Worm (Caenorhabditis elegans) whole organism, L4 larva: ENCODE results near the gene F56C9.10.

ENCODE experiments used
- T26A8.4 ChIP-seq: fragments of 200-800 bp; sonication (Bioruptor generic); IDR thresholded peaks from 2 replicates; pipeline ENCODE4 v1.3.6; 2022; ENCODE audit warnings: missing genetic modification characterization, missing compliant biosample characterization
- Y48G9A.11 ChIP-seq: fragments of 200-800 bp; sonication (Bioruptor generic); IDR thresholded peaks from 2 replicates; pipeline ENCODE4 v1.3.6; 2022; ENCODE audit warnings: missing genetic modification reagents, missing genetic modification characterization, missing compliant biosample characterization
- ZK546.5 ChIP-seq, 2 experiments: sonication (generic microtip); optimal IDR thresholded peaks; 2 replicates each; lab custom pipeline; 2017; ENCODE audit warnings: missing biosample characterization in 2 of 2, missing genetic modification characterization in 2 of 2
- ceh-20 ChIP-seq: fragments of 200-800 bp; sonication (Bioruptor generic); IDR thresholded peaks from 2 replicates; pipeline ENCODE4 v1.3.6; 2022; ENCODE audit warnings: missing genetic modification reagents, missing genetic modification characterization, missing compliant biosample characterization
- ceh-28 ChIP-seq: fragments of 150-350 bp; optimal IDR thresholded peaks from 2 replicates; lab custom pipeline; 2014; ENCODE audit warnings: missing biosample characterization, missing genetic modification reagents, missing genetic modification characterization
- ceh-32 ChIP-seq: sonication (generic microtip); optimal IDR thresholded peaks from 2 replicates; lab custom pipeline; 2016; ENCODE audit warnings: mild to moderate bottlenecking, missing genetic modification characterization, missing compliant biosample characterization; ENCODE audit not compliant: poor library complexity
- ctbp-1 ChIP-seq: fragments of 200-800 bp; sonication (Bioruptor generic); IDR thresholded peaks from 2 replicates; pipeline ENCODE4 v1.3.6; 2022; ENCODE audit warnings: missing genetic modification reagents, missing genetic modification characterization, missing compliant biosample characterization
- daf-16 ChIP-seq, 3 experiments: sonication (generic microtip); optimal IDR thresholded peaks; 2 replicates each; lab custom pipeline; 2016 to 2017; ENCODE audit warnings: missing genetic modification characterization in 3 of 3, missing genetic modification reagents in 3 of 3, mild to moderate bottlenecking in 2 of 3, missing compliant biosample characterization in 2 of 3, missing biosample characterization in 1 of 3, moderate library complexity in 1 of 3
- dmd-6 ChIP-seq: fragments of 200-800 bp; sonication (Bioruptor generic); IDR thresholded peaks from 2 replicates; pipeline ENCODE4 v1.3.6; 2022; ENCODE audit warnings: missing genetic modification reagents, missing genetic modification characterization, missing compliant biosample characterization
- dmd-9 ChIP-seq: fragments of 200-800 bp; sonication (Bioruptor generic); IDR thresholded peaks from 2 replicates; pipeline ENCODE4 v1.3.6; 2022; ENCODE audit warnings: missing genetic modification reagents, missing genetic modification characterization, missing compliant biosample characterization
- dve-1 ChIP-seq: sonication (generic microtip); optimal IDR thresholded peaks from 2 replicates; lab custom pipeline; 2017; ENCODE audit warnings: antibody characterized with exemption, mild to moderate bottlenecking, missing genetic modification characterization, missing compliant biosample characterization; ENCODE audit not compliant: insufficient read depth
- hif-1 ChIP-seq, 2 experiments: sonication (generic microtip); optimal IDR thresholded peaks; 2 replicates each; lab custom pipeline; 2016 to 2017; ENCODE audit warnings: missing compliant biosample characterization in 2 of 2, missing genetic modification characterization in 2 of 2, missing genetic modification reagents in 2 of 2, missing genotype in 2 of 2, mild to moderate bottlenecking in 1 of 2
- hlh-11 ChIP-seq: fragments of 200-800 bp; sonication (Bioruptor generic); optimal IDR thresholded peaks from 2 replicates; lab custom pipeline; 2018; ENCODE audit warnings: mild to moderate bottlenecking, missing genetic modification characterization, missing compliant biosample characterization
- hlh-30 ChIP-seq: sonication (generic microtip); optimal IDR thresholded peaks from 2 replicates; lab custom pipeline; 2017; ENCODE audit warnings: antibody characterized with exemption, mild to moderate bottlenecking, missing genetic modification characterization, missing compliant biosample characterization; ENCODE audit not compliant: insufficient read depth
- lin-38 ChIP-seq: fragments of 200-800 bp; sonication (Bioruptor generic); IDR thresholded peaks from 2 replicates; pipeline ENCODE4 v1.3.6; 2022; ENCODE audit warnings: missing genetic modification reagents, missing genetic modification characterization, missing compliant biosample characterization
- lsy-2 ChIP-seq, 2 experiments: fragments of 150-350 bp in 1 of 2; sonication (generic microtip) in 1 of 2; optimal IDR thresholded peaks; 2 replicates each; lab custom pipeline; 2014 to 2017; ENCODE audit warnings: missing biosample characterization in 2 of 2, missing genetic modification characterization in 2 of 2
- mes-2 ChIP-seq: sonication (generic microtip); optimal IDR thresholded peaks from 2 replicates; lab custom pipeline; 2016; ENCODE audit warnings: missing genotype, mild to moderate bottlenecking, missing genetic modification characterization, missing compliant biosample characterization; ENCODE audit not compliant: poor library complexity, severe bottlenecking
- nhr-102 ChIP-seq: sonication (generic microtip); optimal IDR thresholded peaks from 2 replicates; lab custom pipeline; 2016; ENCODE audit warnings: mild to moderate bottlenecking, missing genetic modification characterization, moderate library complexity, missing compliant biosample characterization
- nhr-25 ChIP-seq: sonication (generic microtip); optimal IDR thresholded peaks from 2 replicates; lab custom pipeline; 2017; ENCODE audit warnings: missing genetic modification characterization, mild to moderate bottlenecking, missing compliant biosample characterization, antibody characterized with exemption, moderate library complexity, borderline replicate concordance; ENCODE audit not compliant: insufficient read depth
- nhr-28 ChIP-seq: fragments of 150-350 bp; optimal IDR thresholded peaks from 2 replicates; lab custom pipeline; 2014; ENCODE audit warnings: missing biosample characterization, missing genetic modification characterization
- nhr-41 ChIP-seq: fragments of 200-800 bp; sonication (Bioruptor generic); IDR thresholded peaks from 2 replicates; pipeline ENCODE4 v1.3.6; 2022; ENCODE audit warnings: missing genetic modification reagents, missing genetic modification characterization, missing compliant biosample characterization
- pha-4 ChIP-seq, 2 experiments: fragments of 150-350 bp in 1 of 2; fragments of 200-800 bp in 1 of 2; sonication (Bioruptor generic) in 1 of 2; IDR thresholded peaks in 1 of 2; optimal IDR thresholded peaks in 1 of 2; 2 replicates each; pipeline versions ENCODE4 v1.3.6 to Lab custom; 2014 to 2022; ENCODE audit warnings: missing genetic modification characterization in 2 of 2, missing genetic modification reagents in 2 of 2, missing biosample characterization in 1 of 2, missing compliant biosample characterization in 1 of 2
- php-3 ChIP-seq: fragments of 200-800 bp; sonication (Bioruptor generic); IDR thresholded peaks from 2 replicates; pipeline ENCODE4 v1.3.6; 2022; ENCODE audit warnings: missing genetic modification reagents, missing genetic modification characterization, missing compliant biosample characterization
- pqm-1 ChIP-seq: sonication (generic microtip); optimal IDR thresholded peaks from 2 replicates; lab custom pipeline; 2017; ENCODE audit warnings: missing biosample characterization, missing genetic modification characterization
- set-16 ChIP-seq: fragments of 200-800 bp; sonication (Bioruptor generic); IDR thresholded peaks from 2 replicates; pipeline ENCODE4 v1.3.6; 2022; ENCODE audit warnings: missing genetic modification reagents, missing genetic modification characterization, missing compliant biosample characterization
- tag-97 ChIP-seq: fragments of 200-800 bp; sonication (Bioruptor generic); IDR thresholded peaks from 2 replicates; pipeline ENCODE4 v1.3.6; 2022; ENCODE audit warnings: missing genetic modification characterization, missing compliant biosample characterization
- tra-1 ChIP-seq: fragments of 200-800 bp; sonication (Bioruptor generic); IDR thresholded peaks from 2 replicates; pipeline ENCODE4 v1.3.6; 2022; ENCODE audit warnings: missing genetic modification reagents, missing genetic modification characterization, missing compliant biosample characterization
- unc-62 ChIP-seq, 3 experiments: fragments of 150-350 bp in 1 of 3; sonication (generic microtip); optimal IDR thresholded peaks in 2 of 3; peaks in 1 of 3; 1 replicate in 1 of 3; 2 replicates in 2 of 3; lab custom pipeline; 2014 to 2017; ENCODE audit warnings: missing biosample characterization in 3 of 3, missing genetic modification characterization in 3 of 3, missing genetic modification reagents in 3 of 3, missing genotype in 1 of 3
- vab-7 ChIP-seq: fragments of 200-800 bp; sonication (Bioruptor generic); IDR thresholded peaks from 2 replicates; pipeline ENCODE4 v1.3.6; 2022; ENCODE audit warnings: missing genetic modification reagents, missing genetic modification characterization, missing compliant biosample characterization
- zfp-3 ChIP-seq: fragments of 200-800 bp; sonication (Bioruptor generic); conservative IDR thresholded peaks from 2 replicates; pipeline ENCODE4 v1.3.6; 2022; ENCODE audit warnings: missing genetic modification reagents, missing genetic modification characterization, missing compliant biosample characterization

F56C9.10 gene

DNA sequence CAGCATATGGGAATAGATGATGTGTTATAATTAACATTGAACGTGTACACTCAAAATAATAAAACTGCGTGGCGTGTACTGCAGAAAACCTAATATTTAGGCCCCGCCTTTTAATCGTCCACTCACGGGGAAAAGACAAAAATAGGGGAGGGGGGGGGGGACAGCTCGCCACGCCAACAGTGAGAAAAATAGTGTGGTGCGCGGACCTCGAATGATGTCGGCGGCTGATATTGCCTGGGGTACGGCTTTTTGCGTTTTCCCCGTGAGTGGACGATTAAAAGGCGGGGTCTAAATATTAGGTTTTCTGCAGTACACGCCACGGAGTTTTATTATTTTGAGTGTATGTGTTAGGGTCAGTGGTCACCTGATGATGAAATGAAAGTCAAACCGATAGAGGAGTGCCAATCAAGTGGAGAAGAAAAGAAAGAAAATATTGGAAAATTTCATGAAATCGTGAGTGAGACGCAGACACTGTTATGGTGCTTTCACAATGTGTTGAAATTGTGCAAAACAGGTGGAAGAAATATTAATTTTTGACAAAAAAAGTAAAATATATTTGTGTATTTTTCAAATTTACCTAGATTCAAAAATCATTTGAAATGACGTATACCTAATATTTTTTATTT lies 1.1 kb downstream of the F56C9.10 start:
- TF ChIP-seq nhr-28 (peak; percentile 15), hlh-30 (tag; lab: Kevin White, UChicago) (peak; percentile 28), tra-1 (GFP tag; lab: Robert Waterston, UW) (0 out of 2 replicates have a peak, but pooled peaks have one; percentile 37), dmd-6 (GFP tag; lab: Robert Waterston, UW) (peak; percentile 48), hlh-11 (tag; lab: Kevin White, UChicago) (peak; percentile 11), ctbp-1 (0 out of 2 replicates have a peak, but pooled peaks have one; percentile 34), set-16 (GFP tag; lab: Robert Waterston, UW) (0 out of 2 replicates have a peak, but pooled peaks have one; percentile 21)
- TF ChIP-seq, all 104 proteins: peak for 7; not testable (repeated sequence) for 97

DNA sequence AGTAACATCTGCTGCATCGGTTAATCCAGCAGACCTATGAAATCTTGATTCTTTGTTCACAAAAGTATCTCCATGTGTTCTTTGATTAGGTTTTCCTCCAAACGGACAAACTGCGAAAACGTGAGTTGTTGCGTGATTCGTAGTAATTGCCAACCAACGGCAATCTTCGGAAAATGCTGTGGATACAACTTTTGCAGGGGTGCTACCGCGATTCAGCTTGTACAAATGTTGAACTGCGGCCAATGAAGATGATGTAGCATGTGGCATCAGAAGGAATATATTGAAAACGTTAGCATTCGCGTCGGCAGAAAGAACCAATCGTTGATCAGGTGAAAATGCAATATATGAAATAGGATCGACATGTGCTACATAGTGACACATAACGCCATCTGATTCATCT lies 3.4 kb downstream of the F56C9.10 start:
- TF ChIP-seq ceh-28 (tag; lab: Kevin White, UChicago), result no peak
- peak in 1 of 2 experiments; percentile 87 for TF ChIP-seq unc-62 (GFP tag; optimal IDR thresholded peaks at IDR 0.05 in 1 of 2; lab: Kevin White, UChicago)
- TF ChIP-seq unc-62 (tag; optimal IDR thresholded peaks at IDR 0.05; lab: Kevin White, UChicago), result no peak

DNA sequence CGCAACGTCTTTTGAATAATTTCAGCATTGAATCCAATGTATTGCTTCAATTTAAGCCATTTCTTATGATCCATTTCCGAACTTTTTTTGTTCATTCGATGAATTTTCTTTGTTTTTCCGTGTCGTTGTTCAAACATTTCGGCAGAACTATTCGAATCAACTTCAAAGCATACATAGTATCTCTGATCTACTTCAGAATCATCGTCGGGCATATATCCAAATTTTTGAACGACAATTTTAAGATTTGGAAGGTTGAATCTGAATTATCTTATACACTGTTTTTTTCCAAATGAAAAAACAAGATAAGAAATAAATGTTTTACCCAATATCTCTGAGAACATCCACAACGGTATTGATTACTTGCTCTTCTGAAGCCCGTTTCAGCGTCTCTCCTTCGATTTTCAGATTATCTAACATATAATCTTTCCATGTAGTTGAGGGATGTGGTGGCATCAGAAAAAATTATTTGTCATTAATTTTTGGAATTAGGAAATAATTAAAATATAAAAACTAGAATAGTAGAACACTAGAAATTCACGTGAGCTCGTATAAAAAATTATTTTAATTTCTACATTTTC lies 5.9 kb downstream of the F56C9.10 start, which contains the start of gene lab-2:
Gene lab-2, minus strand, starts transcription at position 453 of the 578 bp plus-strand sequence.
- peak; percentile 13 for TF ChIP-seq mes-2 (tag; lab: Kevin White, UChicago)
- TF ChIP-seq zfp-3 (GFP tag; lab: Robert Waterston, UW), result 0 out of 2 replicates have a peak, but pooled peaks have one; percentile 21
- TF ChIP-seq tra-1 (GFP tag; lab: Robert Waterston, UW), result peak; percentile 20; the same call in 1 of the 2 replicates
- peak in 1 of 2 experiments; percentile 5 for TF ChIP-seq hif-1 (tag; optimal IDR thresholded peaks at IDR 0.05; lab: Kevin White, UChicago)
- no peak for TF ChIP-seq tag-97 (GFP tag; lab: Robert Waterston, UW)
- TF ChIP-seq nhr-25 (tag; lab: Kevin White, UChicago), result peak; percentile 29
- TF ChIP-seq lsy-2 (tag; optimal IDR thresholded peaks at IDR 0.05; lab: Kevin White, UChicago), result peak in 1 of 2 experiments; percentile 39
- 0 out of 2 replicates have a peak, but pooled peaks have one; percentile 20 for TF ChIP-seq lin-38
- TF ChIP-seq nhr-102, result peak; percentile 39
- peak; percentile 58 for TF ChIP-seq pha-4 (GFP tag; IDR thresholded peaks at IDR 0.05; lab: Robert Waterston, UW)
- no peak for TF ChIP-seq pha-4 (tag; optimal IDR thresholded peaks at IDR 0.05; lab: Kevin White, UChicago)
- TF ChIP-seq dve-1, result peak; percentile 1
- 0 out of 2 replicates have a peak, but pooled peaks have one; percentile 16 for TF ChIP-seq php-3 (GFP tag; lab: Robert Waterston, UW)
- TF ChIP-seq dmd-9, result no peak
- peak; percentile 6; the same call in 1 of the 2 replicates for TF ChIP-seq vab-7 (GFP tag; lab: Robert Waterston, UW)
- TF ChIP-seq T26A8.4 (GFP tag; lab: Robert Waterston, UW), result peak; percentile 41; the same call in 1 of the 2 replicates
- no peak for TF ChIP-seq Y48G9A.11
- no peak for TF ChIP-seq ceh-32 (tag; lab: Kevin White, UChicago)

DNA sequence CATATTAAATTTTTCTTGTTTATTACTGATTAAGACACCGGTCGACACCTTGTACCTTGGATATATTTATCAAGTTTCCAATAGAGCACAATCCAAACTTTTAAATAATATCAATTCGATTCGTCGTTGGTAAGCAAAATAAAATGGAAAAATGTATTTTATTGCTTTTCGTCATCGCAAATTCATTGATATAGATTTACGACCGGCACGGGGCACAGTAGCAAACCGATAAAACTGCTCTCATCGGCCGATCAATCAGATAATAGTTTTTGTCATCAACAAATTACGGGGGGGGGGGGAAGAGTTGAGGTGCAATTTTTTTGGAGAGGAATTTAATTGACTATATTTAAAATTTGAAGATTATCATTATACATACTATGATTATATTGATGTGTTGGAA lies 11.8 kb downstream of the F56C9.10 start:
- TF ChIP-seq php-3 (GFP tag; lab: Robert Waterston, UW) (peak; percentile 58; the same call in 1 of the 2 replicates), ceh-20 (GFP tag; lab: Robert Waterston, UW) (no peak), ZK546.5 (tag; optimal IDR thresholded peaks at IDR 0.05; lab: Kevin White, UChicago) (no peak), daf-16 (GFP tag; optimal IDR thresholded peaks at IDR 0.05; lab: Kevin White, UChicago) (no peak), daf-16 (tag; optimal IDR thresholded peaks at IDR 0.05; lab: Kevin White, UChicago) (peak; percentile 45), hlh-11 (tag; lab: Kevin White, UChicago) (peak; percentile 41), nhr-28 (peak; percentile 31), dmd-6 (GFP tag; lab: Robert Waterston, UW) (0 out of 2 replicates have a peak, but pooled peaks have one; percentile 25), pqm-1 (peak; percentile 51), nhr-41 (GFP tag; lab: Robert Waterston, UW) (no peak)
